Worm (Caenorhabditis elegans): ENCODE measurements around the gene str-209.

ce11 chrV:4912313-4912712, 36.4 kb upstream of the str-209 start, which contains the start of gene H23N18.5:
- TF ChIP-seq pes-1 (GFP tag; IDR thresholded peaks at IDR 0.05) (no peak), ceh-36 (tag; optimal IDR thresholded peaks at IDR 0.05) (no peak)

Measured in whole organism, early embryonic.